Fruit fly (Drosophila melanogaster) whole organism, embryonic: ENCODE results near the gene Rbcn-3B.

Source experiments
- ATbp ChIP-seq: fragments of 200-800 bp; sonication (Bioruptor generic); optimal IDR thresholded peaks from 2 replicates; lab custom pipeline; 2017; ENCODE audit warnings: missing biosample characterization, mild to moderate bottlenecking, missing genetic modification characterization, missing genetic modification reagents
- CG10366 ChIP-seq: fragments of 200-800 bp; sonication (Bioruptor generic); IDR thresholded peaks from 2 replicates; pipeline ENCODE4 v1.3.6; 2022; ENCODE audit warnings: missing biosample characterization, missing genetic modification characterization
- CG10431 ChIP-seq: fragments of 200-800 bp; sonication (Bioruptor generic); optimal IDR thresholded peaks from 3 replicates; lab custom pipeline; 2018; ENCODE audit warnings: missing biosample characterization, mild to moderate bottlenecking, missing genetic modification characterization
- CG11504 ChIP-seq: fragments of 200-800 bp; sonication (Bioruptor generic); optimal IDR thresholded peaks from 3 replicates; lab custom pipeline; 2019; ENCODE audit warnings: missing biosample characterization, mild to moderate bottlenecking, missing genetic modification characterization, moderate library complexity
- CG11560 ChIP-seq: fragments of 200-800 bp; sonication (Bioruptor generic); IDR thresholded peaks from 3 replicates; pipeline ENCODE4 v1.3.6; 2022; ENCODE audit warnings: missing biosample characterization, missing genetic modification characterization
- CG14050 ChIP-seq: fragments of 200-800 bp; sonication (Bioruptor generic); IDR thresholded peaks from 3 replicates; pipeline ENCODE4 v1.3.6; 2022; ENCODE audit warnings: missing biosample characterization, missing genetic modification characterization
- CG14860 ChIP-seq: fragments of 200-800 bp; sonication (Bioruptor generic); IDR thresholded peaks from 3 replicates; pipeline ENCODE4 v1.3.6; 2022; ENCODE audit warnings: missing biosample characterization, missing genetic modification characterization; ENCODE audit not compliant: partially characterized antibody
- CG15011 ChIP-seq: fragments of 200-800 bp; sonication (Bioruptor generic); optimal IDR thresholded peaks from 3 replicates; lab custom pipeline; 2018; ENCODE audit warnings: missing biosample characterization, mild to moderate bottlenecking, missing genetic modification characterization
- CG15269 ChIP-seq: fragments of 200-800 bp; sonication (Bioruptor generic); optimal IDR thresholded peaks from 2 replicates; lab custom pipeline; 2018; ENCODE audit warnings: missing biosample characterization, mild to moderate bottlenecking, missing genetic modification characterization, moderate library complexity
- CG1603 ChIP-seq: fragments of 200-800 bp; sonication (Bioruptor generic); optimal IDR thresholded peaks from 2 replicates; lab custom pipeline; 2019; ENCODE audit warnings: missing biosample characterization, mild to moderate bottlenecking, missing genetic modification characterization, moderate library complexity
- CG18619 ChIP-seq: fragments of 200-800 bp; sonication (Bioruptor generic); optimal IDR thresholded peaks from 3 replicates; lab custom pipeline; 2017; ENCODE audit warnings: missing biosample characterization, mild to moderate bottlenecking, missing genetic modification characterization
- CG2712 ChIP-seq: fragments of 200-800 bp; optimal IDR thresholded peaks from 3 replicates; lab custom pipeline; 2019; ENCODE audit warnings: missing biosample characterization, mild to moderate bottlenecking, missing genetic modification characterization, moderate library complexity
- CG32532 ChIP-seq: fragments of 200-800 bp; sonication (Bioruptor generic); IDR thresholded peaks from 2 replicates; pipeline ENCODE4 v1.3.6; 2022; ENCODE audit warnings: missing biosample characterization, missing genetic modification characterization
- CG4820 ChIP-seq: fragments of 200-800 bp; sonication (Bioruptor generic); optimal IDR thresholded peaks from 3 replicates; lab custom pipeline; 2016; ENCODE audit warnings: missing biosample characterization, missing genetic modification characterization
- CG8089 ChIP-seq: fragments of 200-800 bp; sonication (Bioruptor generic); optimal IDR thresholded peaks from 3 replicates; lab custom pipeline; 2016; ENCODE audit warnings: missing biosample characterization, missing genetic modification characterization
- CG8388 ChIP-seq: fragments of 200-800 bp; sonication (Bioruptor generic); optimal IDR thresholded peaks from 2 replicates; lab custom pipeline; 2019; ENCODE audit warnings: missing biosample characterization, mild to moderate bottlenecking, missing genetic modification characterization, moderate library complexity
- Camta ChIP-seq: fragments of 200-800 bp; sonication (Bioruptor generic); optimal IDR thresholded peaks from 2 replicates; lab custom pipeline; 2016; ENCODE audit warnings: missing biosample characterization, missing genetic modification characterization
- Dip3 ChIP-seq: fragments of 200-800 bp; sonication (Bioruptor generic); optimal IDR thresholded peaks from 3 replicates; lab custom pipeline; 2016; ENCODE audit warnings: missing biosample characterization, missing genetic modification characterization
- Dp ChIP-seq: fragments of 200-800 bp; sonication (Bioruptor generic); optimal IDR thresholded peaks from 2 replicates; lab custom pipeline; 2018; ENCODE audit warnings: missing biosample characterization, mild to moderate bottlenecking, missing genetic modification characterization, moderate library complexity
- Drgx ChIP-seq: fragments of 200-800 bp; sonication (Bioruptor generic); IDR thresholded peaks from 2 replicates; pipeline ENCODE4 v1.3.6; 2022; ENCODE audit warnings: missing biosample characterization, missing genetic modification characterization
- GATAe ChIP-seq: fragments of 200-800 bp; sonication (Bioruptor generic); conservative IDR thresholded peaks from 2 replicates; pipeline ENCODE4 v1.3.6; 2022; ENCODE audit warnings: missing biosample characterization, missing genetic modification characterization
- H2.0 ChIP-seq: fragments of 200-800 bp; sonication (Bioruptor generic); IDR thresholded peaks from 2 replicates; pipeline ENCODE4 v1.3.6; 2022; ENCODE audit warnings: missing biosample characterization, missing genetic modification characterization
- Hr3 ChIP-seq: fragments of 200-800 bp; sonication (Bioruptor generic); optimal IDR thresholded peaks from 3 replicates; lab custom pipeline; 2016; ENCODE audit warnings: missing biosample characterization, missing genetic modification characterization
- Lpt ChIP-seq: fragments of >200 bp; optimal IDR thresholded peaks from 2 replicates; lab custom pipeline; 2018; ENCODE audit warnings: missing biosample characterization, missing genetic modification characterization
- MBD-R2 ChIP-seq: fragments of 200-800 bp; sonication (Bioruptor generic); IDR thresholded peaks from 2 replicates; pipeline ENCODE4 v1.3.6; 2022; ENCODE audit warnings: missing biosample characterization, missing genetic modification characterization
- Med ChIP-seq: fragments of 200-800 bp; sonication (Bioruptor generic); peaks from one replicate; lab custom pipeline; 2016; ENCODE audit warnings: missing biosample characterization, missing genetic modification characterization, mild to moderate bottlenecking, inconsistent platforms, moderate library complexity
- Optix ChIP-seq: fragments of 200-800 bp; sonication (Bioruptor generic); IDR thresholded peaks from 3 replicates; pipeline ENCODE4 v1.3.6; 2022; ENCODE audit warnings: missing biosample characterization, missing genetic modification characterization
- ara ChIP-seq: fragments of 200-800 bp; sonication (Bioruptor generic); IDR thresholded peaks from 2 replicates; pipeline ENCODE4 v1.3.6; 2022; ENCODE audit warnings: missing biosample characterization, missing genetic modification characterization
- bbx ChIP-seq: fragments of 200-800 bp; sonication (Bioruptor generic); IDR thresholded peaks from 2 replicates; pipeline ENCODE4 v1.3.6; 2022; ENCODE audit warnings: missing biosample characterization, missing genetic modification characterization; ENCODE audit not compliant: partially characterized antibody
- cas ChIP-seq: fragments of 200-800 bp; sonication (Bioruptor generic); IDR thresholded peaks from 2 replicates; pipeline ENCODE4 v1.3.6; 2022; ENCODE audit warnings: missing biosample characterization, missing genetic modification characterization
- esg ChIP-seq: fragments of 200-800 bp; sonication (Bioruptor generic); conservative IDR thresholded peaks from 2 replicates; pipeline ENCODE4 v1.3.6; 2022; ENCODE audit warnings: missing biosample characterization, missing genetic modification characterization
- gcm ChIP-seq: fragments of 200-800 bp; sonication (Bioruptor generic); optimal IDR thresholded peaks from 2 replicates; lab custom pipeline; 2019; ENCODE audit warnings: missing biosample characterization, mild to moderate bottlenecking, missing genetic modification characterization, moderate library complexity
- gfzf ChIP-seq: fragments of 200-800 bp; sonication (Bioruptor generic); optimal IDR thresholded peaks from 2 replicates; lab custom pipeline; 2016; ENCODE audit warnings: missing biosample characterization, mild to moderate bottlenecking, missing genetic modification characterization, moderate library complexity
- grau ChIP-seq: fragments of 200-800 bp; optimal IDR thresholded peaks from 3 replicates; lab custom pipeline; 2019; ENCODE audit warnings: missing biosample characterization, mild to moderate bottlenecking, missing genetic modification characterization, moderate library complexity
- h ChIP-seq: fragments of >200 bp; optimal IDR thresholded peaks from 2 replicates; lab custom pipeline; 2017
- jigr1 ChIP-seq: fragments of 200-800 bp; sonication (Bioruptor generic); IDR thresholded peaks from 3 replicates; pipeline ENCODE4 v1.3.6; 2022; ENCODE audit warnings: missing biosample characterization, missing genetic modification characterization
- lilli ChIP-seq: fragments of 200-800 bp; sonication (Bioruptor generic); optimal IDR thresholded peaks from 3 replicates; lab custom pipeline; 2016; ENCODE audit warnings: missing biosample characterization, missing genetic modification characterization
- maf-S ChIP-seq: fragments of 200-800 bp; sonication (Bioruptor generic); optimal IDR thresholded peaks from 2 replicates; lab custom pipeline; 2016; ENCODE audit warnings: missing biosample characterization, missing genetic modification characterization
- onecut ChIP-seq: fragments of 200-800 bp; sonication (Bioruptor generic); IDR thresholded peaks from 2 replicates; pipeline ENCODE4 v1.3.6; 2022; ENCODE audit warnings: missing biosample characterization, missing genetic modification characterization
- p53 ChIP-seq: fragments of 200-800 bp; sonication (Bioruptor generic); optimal IDR thresholded peaks from 2 replicates; lab custom pipeline; 2016; ENCODE audit warnings: missing biosample characterization, missing genetic modification characterization
- pan ChIP-seq, 4 experiments: fragments of >200 bp in 3 of 4; fragments of 200-800 bp in 1 of 4; sonication (Bioruptor generic) in 1 of 4; optimal IDR thresholded peaks in 3 of 4; IDR thresholded peaks in 1 of 4; 2 replicates each; pipeline versions ENCODE4 v1.3.6 to Lab custom; 2017 to 2022; ENCODE audit warnings: missing biosample characterization in 2 of 4, missing genetic modification characterization in 2 of 4, mixed read lengths in 1 of 4
- prd ChIP-seq, 3 experiments: fragments of >200 bp in 2 of 3; fragments of 200-800 bp in 1 of 3; sonication (Bioruptor generic) in 1 of 3; optimal IDR thresholded peaks in 2 of 3; IDR thresholded peaks in 1 of 3; 2 replicates in 2 of 3; 3 replicates in 1 of 3; pipeline versions ENCODE4 v1.3.6 to Lab custom; 2017 to 2022; ENCODE audit warnings: missing biosample characterization in 1 of 3, missing genetic modification characterization in 1 of 3
- pum ChIP-seq: fragments of 200-800 bp; sonication (Bioruptor generic); optimal IDR thresholded peaks from 2 replicates; lab custom pipeline; 2016; ENCODE audit warnings: missing biosample characterization, missing genetic modification characterization
- row ChIP-seq: fragments of 200-800 bp; sonication (Bioruptor generic); IDR thresholded peaks from 3 replicates; pipeline ENCODE4 v1.3.6; 2022; ENCODE audit warnings: missing biosample characterization, missing genetic modification characterization
- salm ChIP-seq: fragments of 200-800 bp; sonication (Bioruptor generic); optimal IDR thresholded peaks from 2 replicates; lab custom pipeline; 2018; ENCODE audit warnings: missing biosample characterization, mild to moderate bottlenecking, missing genetic modification characterization
- sens ChIP-seq: fragments of 200-800 bp; sonication (Bioruptor generic); peaks from one replicate; lab custom pipeline; 2016; ENCODE audit warnings: missing biosample characterization, missing genetic modification characterization
- seq ChIP-seq: fragments of 200-800 bp; sonication (Bioruptor generic); IDR thresholded peaks from 2 replicates; pipeline ENCODE4 v1.3.6; 2022; ENCODE audit warnings: missing biosample characterization, missing genetic modification characterization
- unc-4 ChIP-seq: fragments of 200-800 bp; sonication (Bioruptor generic); IDR thresholded peaks from 2 replicates; pipeline ENCODE4 v1.3.6; 2022; ENCODE audit warnings: missing biosample characterization, missing genetic modification characterization; ENCODE audit not compliant: partially characterized antibody
- unpg ChIP-seq: fragments of 200-800 bp; sonication (Bioruptor generic); optimal IDR thresholded peaks from 3 replicates; lab custom pipeline; 2018; ENCODE audit warnings: missing biosample characterization, mild to moderate bottlenecking, missing genetic modification characterization, moderate library complexity
- vnd ChIP-seq: fragments of 200-800 bp; sonication (Bioruptor generic); IDR thresholded peaks from 3 replicates; pipeline ENCODE4 v1.3.6; 2022; ENCODE audit warnings: missing biosample characterization, missing genetic modification characterization; ENCODE audit not compliant: partially characterized antibody
- zen2 ChIP-seq: fragments of 200-800 bp; sonication (Bioruptor generic); IDR thresholded peaks from 3 replicates; pipeline ENCODE4 v1.3.6; 2022; ENCODE audit warnings: missing biosample characterization, missing genetic modification characterization; ENCODE audit not compliant: partially characterized antibody

The Rbcn-3B gene

DNA sequence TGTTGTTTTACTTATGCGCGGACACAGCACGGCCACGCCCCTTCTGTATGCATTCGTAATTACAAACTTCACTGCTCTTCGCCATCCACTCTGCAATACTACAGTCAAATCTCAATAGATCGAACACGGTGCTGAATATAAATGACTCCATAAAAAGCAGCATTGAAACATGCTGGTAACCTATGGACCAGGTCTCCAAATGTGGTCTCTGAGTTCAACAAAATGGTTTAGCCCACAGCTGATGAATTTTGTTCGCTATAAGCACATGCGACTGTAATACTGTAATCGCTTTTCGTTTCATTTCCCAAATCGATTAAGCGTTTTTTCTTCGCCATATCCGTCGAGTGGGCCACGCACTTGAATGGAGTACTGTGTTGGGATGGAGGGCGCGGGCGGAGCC, 11.3 kb upstream of the Rbcn-3B start:
- no peak for TF ChIP-seq CG14050
- TF ChIP-seq CG14860 (GFP tag; lab: Robert Waterston, UW) = no peak
- no peak for TF ChIP-seq Optix (GFP tag; lab: Robert Waterston, UW)
- TF ChIP-seq grau = peak; percentile 67
- no peak for TF ChIP-seq MBD-R2 (GFP tag; lab: Robert Waterston, UW)
- TF ChIP-seq GATAe = no peak
- no peak for TF ChIP-seq gcm (GFP tag; lab: Kevin White, UChicago)
- TF ChIP-seq CG15269 (tag; lab: Kevin White, UChicago) = no peak
- no peak for TF ChIP-seq CG18619 (GFP tag; lab: Kevin White, UChicago)
- TF ChIP-seq CG8089 = no peak
- no peak for TF ChIP-seq maf-S (GFP tag; lab: Kevin White, UChicago)
- no peak for TF ChIP-seq CG2712 (tag; lab: Kevin White, UChicago)
- no peak for TF ChIP-seq pan (optimal IDR thresholded peaks at IDR 0.05; lab: Kevin White, UChicago)
- no peak for TF ChIP-seq pan (GFP tag; optimal IDR thresholded peaks at IDR 0.05 in 1 of 2, IDR thresholded peaks at IDR 0.05 in 1 of 2)
- TF ChIP-seq CG11504 (tag; lab: Kevin White, UChicago) = peak; percentile 4
- no peak for TF ChIP-seq CG15011 (GFP tag; lab: Kevin White, UChicago)
- TF ChIP-seq ara (GFP tag; lab: Robert Waterston, UW) = no peak
- no peak for TF ChIP-seq pum (GFP tag; lab: Kevin White, UChicago)
- TF ChIP-seq gfzf (GFP tag; lab: Kevin White, UChicago) = no peak
- TF ChIP-seq row (GFP tag; lab: Robert Waterston, UW) = peak; percentile 24; the same call in 1 of the 3 replicates
- TF ChIP-seq Camta = no peak
- TF ChIP-seq CG11560 = no peak
- TF ChIP-seq Lpt (GFP tag; lab: Kevin White, UChicago) = no peak
- TF ChIP-seq unpg = no peak
- TF ChIP-seq vnd = no peak
- TF ChIP-seq CG8388 = no peak
- TF ChIP-seq unc-4 (GFP tag; lab: Robert Waterston, UW) = no peak
- TF ChIP-seq CG1603 (tag; lab: Kevin White, UChicago) = peak; percentile 24
- no peak for TF ChIP-seq zen2 (GFP tag; lab: Robert Waterston, UW)
- no peak for TF ChIP-seq CG10431 (GFP tag; lab: Kevin White, UChicago)
- TF ChIP-seq ATbp (GFP tag; lab: Kevin White, UChicago) = no peak
- no peak for TF ChIP-seq cas (GFP tag; lab: Robert Waterston, UW)
- no peak for TF ChIP-seq jigr1 (GFP tag; lab: Robert Waterston, UW)
- TF ChIP-seq Drgx (GFP tag; lab: Robert Waterston, UW) = peak; percentile 27; the same call in 1 of the 2 replicates
- no peak for TF ChIP-seq esg (GFP tag; lab: Robert Waterston, UW)
- peak; percentile 6 for TF ChIP-seq sens (GFP tag; lab: Kevin White, UChicago)
- no peak for TF ChIP-seq Dip3 (GFP tag; lab: Kevin White, UChicago)
- no peak for TF ChIP-seq seq (GFP tag; lab: Robert Waterston, UW)
- peak; percentile 8 for TF ChIP-seq lilli
- TF ChIP-seq Dp = no peak
- no peak for TF ChIP-seq h (lab: Kevin White, UChicago)
- TF ChIP-seq salm (tag; lab: Kevin White, UChicago) = no peak
- TF ChIP-seq bbx (GFP tag; lab: Robert Waterston, UW) = no peak
- TF ChIP-seq CG10366 = peak; percentile 20; the same call in 1 of the 2 replicates
- no peak for TF ChIP-seq p53 (GFP tag; lab: Kevin White, UChicago)
- peak; percentile 40 for TF ChIP-seq Med (GFP tag; lab: Kevin White, UChicago)
- no peak for TF ChIP-seq prd (optimal IDR thresholded peaks at IDR 0.05; lab: Kevin White, UChicago)
- TF ChIP-seq prd (GFP tag; IDR thresholded peaks at IDR 0.05; lab: Robert Waterston, UW) = peak; percentile 37; the same call in 1 of the 3 replicates
- TF ChIP-seq onecut = no peak
- TF ChIP-seq CG4820 (GFP tag; lab: Kevin White, UChicago) = no peak
- TF ChIP-seq H2.0 (GFP tag; lab: Robert Waterston, UW) = no peak
- no peak for TF ChIP-seq Hr3 (GFP tag; lab: Kevin White, UChicago)
- TF ChIP-seq CG32532 (GFP tag; lab: Robert Waterston, UW) = no peak
